Fruit fly (Drosophila melanogaster) whole organism, pupa: ENCODE results near the gene CG13895.

Experiments
- CG10348 ChIP-seq: fragments of 200-800 bp; sonication (Bioruptor generic); IDR thresholded peaks from 2 replicates; pipeline ENCODE4 v1.3.6; 2022; ENCODE audit warnings: missing biosample characterization, missing genetic modification characterization
- CG12605 ChIP-seq: fragments of 200-800 bp; sonication (Bioruptor generic); IDR thresholded peaks from 2 replicates; pipeline ENCODE4 v1.3.6; 2022; ENCODE audit warnings: missing biosample characterization, missing genetic modification characterization
- CG13204 ChIP-seq: fragments of 200-800 bp; sonication (Bioruptor generic); optimal IDR thresholded peaks from 2 replicates; lab custom pipeline; 2018; ENCODE audit warnings: missing biosample characterization, mild to moderate bottlenecking, missing genetic modification characterization, moderate library complexity
- CG14655 ChIP-seq: fragments of 200-800 bp; sonication (Bioruptor generic); optimal IDR thresholded peaks from 3 replicates; lab custom pipeline; 2017; ENCODE audit warnings: mild to moderate bottlenecking, missing biosample characterization, missing genetic modification reagents, missing genetic modification characterization
- CG15710 ChIP-seq: fragments of 200-800 bp; sonication (Bioruptor generic); optimal IDR thresholded peaks from 2 replicates; lab custom pipeline; 2018; ENCODE audit warnings: missing biosample characterization, mild to moderate bottlenecking, missing genetic modification characterization, moderate library complexity
- CG17806 ChIP-seq: fragments of 200-800 bp; sonication (Bioruptor generic); optimal IDR thresholded peaks from 2 replicates; lab custom pipeline; 2018; ENCODE audit warnings: missing biosample characterization, mild to moderate bottlenecking, missing genetic modification characterization, moderate library complexity
- CG32121 ChIP-seq: fragments of 200-800 bp; sonication (Bioruptor generic); IDR thresholded peaks from 2 replicates; pipeline ENCODE4 v1.3.6; 2022; ENCODE audit warnings: missing biosample characterization, missing genetic modification characterization
- CG34367 ChIP-seq: fragments of 200-800 bp; sonication (Bioruptor generic); optimal IDR thresholded peaks from 2 replicates; lab custom pipeline; 2018; ENCODE audit warnings: missing biosample characterization, mild to moderate bottlenecking, missing genetic modification characterization
- CG4496 ChIP-seq: fragments of 200-800 bp; sonication (Bioruptor generic); IDR thresholded peaks from 3 replicates; pipeline ENCODE4 v1.3.6; 2022; ENCODE audit warnings: missing biosample characterization, missing genetic modification characterization
- CG8159 ChIP-seq: fragments of 200-800 bp; sonication (Bioruptor generic); optimal IDR thresholded peaks from 3 replicates; lab custom pipeline; 2018; ENCODE audit warnings: missing biosample characterization, mild to moderate bottlenecking, missing genetic modification characterization, moderate library complexity
- CG8301 ChIP-seq: fragments of 200-800 bp; sonication (Bioruptor generic); optimal IDR thresholded peaks from 2 replicates; lab custom pipeline; 2018; ENCODE audit warnings: missing biosample characterization, mild to moderate bottlenecking, missing genetic modification characterization
- CG9948 ChIP-seq: fragments of 200-800 bp; sonication (Bioruptor generic); optimal IDR thresholded peaks from 2 replicates; lab custom pipeline; 2018; ENCODE audit warnings: missing biosample characterization, mild to moderate bottlenecking, missing genetic modification characterization, moderate library complexity
- D1 ChIP-seq: fragments of 200-800 bp; sonication (Bioruptor generic); optimal IDR thresholded peaks from 2 replicates; lab custom pipeline; 2018; ENCODE audit warnings: missing biosample characterization, mild to moderate bottlenecking, missing genetic modification characterization, moderate library complexity
- EcR ChIP-seq: fragments of 200-800 bp; sonication (Bioruptor generic); optimal IDR thresholded peaks from 3 replicates; lab custom pipeline; 2019; ENCODE audit warnings: missing biosample characterization, missing genetic modification characterization, mild to moderate bottlenecking, moderate library complexity, missing genetic modification reagents
- Ets98B ChIP-seq: fragments of 200-800 bp; sonication (Bioruptor generic); IDR thresholded peaks from 2 replicates; pipeline ENCODE4 v1.3.6; 2022; ENCODE audit warnings: missing biosample characterization, missing genetic modification characterization
- Pif1A ChIP-seq: fragments of 200-800 bp; sonication (Bioruptor generic); optimal IDR thresholded peaks from 3 replicates; lab custom pipeline; 2016; ENCODE audit warnings: missing biosample characterization, missing genetic modification characterization
- Pif1B ChIP-seq: fragments of 200-800 bp; sonication (Bioruptor generic); optimal IDR thresholded peaks from 3 replicates; lab custom pipeline; 2016; ENCODE audit warnings: missing biosample characterization, missing genetic modification characterization
- Snoo ChIP-seq: fragments of 200-800 bp; sonication (Bioruptor generic); optimal IDR thresholded peaks from 3 replicates; lab custom pipeline; 2017; ENCODE audit warnings: missing biosample characterization, mild to moderate bottlenecking, missing genetic modification characterization, inconsistent platforms
- fd96Ca ChIP-seq: fragments of 200-800 bp; sonication (Bioruptor generic); IDR thresholded peaks from 3 replicates; pipeline ENCODE4 v1.3.6; 2022; ENCODE audit warnings: missing biosample characterization, missing genetic modification characterization
- gl ChIP-seq: fragments of 200-800 bp; sonication (Bioruptor generic); optimal IDR thresholded peaks from 2 replicates; lab custom pipeline; 2018; ENCODE audit warnings: missing biosample characterization, mild to moderate bottlenecking, missing genetic modification characterization
- rn ChIP-seq: fragments of 200-800 bp; sonication (Bioruptor generic); IDR thresholded peaks from 2 replicates; pipeline ENCODE4 v1.3.6; 2022; ENCODE audit warnings: missing biosample characterization, missing genetic modification characterization

The CG13895 gene

dm6 chr3L:695510-695909, 12.5 kb downstream of the CG13895 start:
- TF ChIP-seq fd96Ca (GFP tag; lab: Robert Waterston, UW) (no peak), Pif1B (GFP tag; lab: Kevin White, UChicago) (no peak), CG8301 (tag; lab: Kevin White, UChicago) (no peak), CG10348 (no peak), CG13204 (no peak), CG14655 (GFP tag; lab: Kevin White, UChicago) (no peak), CG8159 (no peak), CG32121 (no peak), D1 (tag; lab: Kevin White, UChicago) (no peak), EcR (GFP tag; lab: Kevin White, UChicago) (no peak), CG12605 (no peak), CG9948 (tag; lab: Kevin White, UChicago) (no peak), rn (GFP tag; lab: Robert Waterston, UW) (no peak), Ets98B (GFP tag; lab: Robert Waterston, UW) (no peak), CG34367 (no peak), CG15710 (tag; lab: Kevin White, UChicago) (no peak), Pif1A (no peak), Snoo (tag; lab: Kevin White, UChicago) (no peak)

dm6 chr3L:692699-693098, 15.3 kb downstream of the CG13895 start, which contains the start of gene Vti1a:
Vti1a (minus strand) TSS chr3L:692919.
- TF ChIP-seq CG13204 (no peak), Snoo (tag; lab: Kevin White, UChicago) (peak; percentile 12)

- TF ChIP-seq gl, result no peak
- no peak for TF ChIP-seq CG34367
- TF ChIP-seq Ets98B (GFP tag; lab: Robert Waterston, UW), result no peak
- no peak for TF ChIP-seq fd96Ca (GFP tag; lab: Robert Waterston, UW)
- no peak for TF ChIP-seq CG15710 (tag; lab: Kevin White, UChicago)
- TF ChIP-seq Pif1B (GFP tag; lab: Kevin White, UChicago), result no peak
Measured at dm6 chr3L:690031-690686, 17.8 kb downstream of the CG13895 start, which contains the start of the genes CG32483 and RabX6. CG32483 (minus strand) TSS chr3L:690081. RabX6 (plus strand) TSS chr3L:690517.

- no peak for TF ChIP-seq CG17806 (tag; lab: Kevin White, UChicago)
- no peak for TF ChIP-seq D1 (tag; lab: Kevin White, UChicago)
- no peak for TF ChIP-seq CG8159
- TF ChIP-seq CG9948 (tag; lab: Kevin White, UChicago), result no peak
- TF ChIP-seq CG10348, result no peak
- TF ChIP-seq CG15710 (tag; lab: Kevin White, UChicago), result no peak
- TF ChIP-seq fd96Ca (GFP tag; lab: Robert Waterston, UW), result no peak
- TF ChIP-seq Pif1A, result no peak
- no peak for TF ChIP-seq CG8301 (tag; lab: Kevin White, UChicago)
- no peak for TF ChIP-seq CG32121
- TF ChIP-seq CG34367, result no peak
Measured at dm6 chr3L:687858-688257, 20.1 kb downstream of the CG13895 start, which contains the start of gene hiro. hiro (minus strand) TSS chr3L:687958.

- no peak for TF ChIP-seq fd96Ca (GFP tag; lab: Robert Waterston, UW)
- no peak for TF ChIP-seq CG10348
- no peak for TF ChIP-seq CG8301 (tag; lab: Kevin White, UChicago)
- no peak for TF ChIP-seq CG32121
- TF ChIP-seq CG4496 (GFP tag; lab: Robert Waterston, UW), result peak; percentile 44; the same call in 2 of the 3 replicates
- TF ChIP-seq gl, result no peak
- TF ChIP-seq Pif1B (GFP tag; lab: Kevin White, UChicago), result no peak
- no peak for TF ChIP-seq EcR (GFP tag; lab: Kevin White, UChicago)
- no peak for TF ChIP-seq Ets98B (GFP tag; lab: Robert Waterston, UW)
Measured at dm6 chr3L:685441-685804, 22.6 kb downstream of the CG13895 start, which contains the start of gene ebd1. ebd1 (minus strand) TSS chr3L:685549.

- TF ChIP-seq CG4496 (GFP tag; lab: Robert Waterston, UW) (no peak), CG8159 (peak; percentile 43), CG15710 (tag; lab: Kevin White, UChicago) (peak; percentile 27), CG17806 (tag; lab: Kevin White, UChicago) (peak; percentile 10)
Measured at dm6 chr3L:684749-685440, 23.1 kb downstream of the CG13895 start.

dm6 chr3L:682420-682882, 25.6 kb downstream of the CG13895 start, which contains the start of gene CG3386:
CG3386 (minus strand) TSS chr3L:682470.
- TF ChIP-seq CG34367 (no peak), CG15710 (tag; lab: Kevin White, UChicago) (no peak), Ets98B (GFP tag; lab: Robert Waterston, UW) (no peak; the same call in 1 of the 2 replicates), rn (GFP tag; lab: Robert Waterston, UW) (no peak), fd96Ca (GFP tag; lab: Robert Waterston, UW) (no peak), CG8159 (no peak), CG13204 (peak; percentile 30), Pif1B (GFP tag; lab: Kevin White, UChicago) (no peak), CG10348 (no peak), CG9948 (tag; lab: Kevin White, UChicago) (no peak), CG32121 (no peak), CG14655 (GFP tag; lab: Kevin White, UChicago) (no peak), CG17806 (tag; lab: Kevin White, UChicago) (no peak), D1 (tag; lab: Kevin White, UChicago) (no peak), CG12605 (0 out of 2 replicates have a peak, but pooled peaks have one; percentile 30), Snoo (tag; lab: Kevin White, UChicago) (no peak), CG8301 (tag; lab: Kevin White, UChicago) (peak; percentile 1), Pif1A (peak; percentile 51), gl (peak; percentile 0), CG4496 (GFP tag; lab: Robert Waterston, UW) (peak; percentile 9; the same call in 1 of the 3 replicates), EcR (GFP tag; lab: Kevin White, UChicago) (peak; percentile 37)
